Worm (Caenorhabditis elegans) whole organism, early embryonic: Measurements from ENCODE around the gene trpp-12.

Experiments used
- B0310.2 ChIP-seq: sonication (generic microtip); optimal IDR thresholded peaks from 2 replicates; lab custom pipeline; 2016; ENCODE audit warnings: mild to moderate bottlenecking, missing genetic modification characterization, missing compliant biosample characterization
- F13C5.2 ChIP-seq: sonication (generic microtip); optimal IDR thresholded peaks from 2 replicates; lab custom pipeline; 2017; ENCODE audit warnings: mild to moderate bottlenecking, missing genetic modification characterization, inconsistent platforms, missing compliant biosample characterization
- aly-1 ChIP-seq: sonication (generic microtip); optimal IDR thresholded peaks from 2 replicates; lab custom pipeline; 2016; ENCODE audit warnings: missing genetic modification characterization, missing compliant biosample characterization
- ama-1 ChIP-seq: fragments of 150-350 bp; optimal IDR thresholded peaks from 2 replicates; lab custom pipeline; 2014
- ceh-13 ChIP-seq: fragments of 200-800 bp; sonication (Bioruptor generic); optimal IDR thresholded peaks from 2 replicates; lab custom pipeline; 2018; ENCODE audit warnings: mild to moderate bottlenecking, missing genetic modification characterization, missing compliant biosample characterization
- ceh-36 ChIP-seq: sonication (generic microtip); optimal IDR thresholded peaks from 2 replicates; lab custom pipeline; 2016; ENCODE audit warnings: missing genetic modification characterization, inconsistent platforms, missing compliant biosample characterization
- ets-7 ChIP-seq: sonication (generic microtip); optimal IDR thresholded peaks from 2 replicates; lab custom pipeline; 2016; ENCODE audit warnings: missing genotype, missing genetic modification characterization, missing compliant biosample characterization
- flt-1 ChIP-seq: fragments of 200-800 bp; sonication (Bioruptor generic); IDR thresholded peaks from 2 replicates; pipeline ENCODE4 v1.3.6; 2022; ENCODE audit warnings: missing genetic modification characterization, missing compliant biosample characterization
- hmbx-1 ChIP-seq: sonication (generic microtip); optimal IDR thresholded peaks from 2 replicates; lab custom pipeline; 2016; ENCODE audit warnings: mild to moderate bottlenecking, missing genetic modification characterization, missing compliant biosample characterization
- hnd-1 ChIP-seq: sonication (generic microtip); optimal IDR thresholded peaks from 2 replicates; lab custom pipeline; 2016; ENCODE audit warnings: missing genetic modification characterization, missing compliant biosample characterization
- pes-1 ChIP-seq: fragments of 200-800 bp; sonication (Bioruptor generic); IDR thresholded peaks from 2 replicates; pipeline ENCODE4 v1.3.6; 2022; ENCODE audit warnings: missing genetic modification reagents, missing genetic modification characterization, missing compliant biosample characterization
- sea-1 ChIP-seq: fragments of 200-800 bp; sonication (Bioruptor generic); conservative IDR thresholded peaks from 2 replicates; pipeline ENCODE4 v1.3.6; 2022; ENCODE audit warnings: missing genetic modification characterization, missing compliant biosample characterization
- tbx-11 ChIP-seq: fragments of 200-800 bp; sonication (Bioruptor generic); IDR thresholded peaks from 2 replicates; pipeline ENCODE4 v1.3.6; 2022; ENCODE audit warnings: missing genetic modification characterization, missing compliant biosample characterization
- tra-4 ChIP-seq: sonication (generic microtip); optimal IDR thresholded peaks from 2 replicates; lab custom pipeline; 2017; ENCODE audit warnings: missing genetic modification characterization, missing compliant biosample characterization

ce11 chrX:2369073-2369472 lies 40.4 kb upstream of the trpp-12 start:
- no peak for TF ChIP-seq B0310.2 (tag; lab: Kevin White, UChicago)
- TF ChIP-seq aly-1 (tag; lab: Kevin White, UChicago): no peak
- no peak for TF ChIP-seq hmbx-1 (tag; lab: Kevin White, UChicago)
- no peak for TF ChIP-seq hnd-1 (tag; lab: Kevin White, UChicago)
- no peak for TF ChIP-seq ets-7 (tag; lab: Kevin White, UChicago)
- TF ChIP-seq tra-4 (tag; lab: Kevin White, UChicago): no peak
- no peak for TF ChIP-seq ama-1 (lab: Kevin White, UChicago)
- no peak for TF ChIP-seq sea-1
- TF ChIP-seq pes-1 (GFP tag; lab: Robert Waterston, UW): no peak
- TF ChIP-seq F13C5.2 (tag; lab: Kevin White, UChicago): no peak
- TF ChIP-seq ceh-13 (GFP tag; lab: Kevin White, UChicago): no peak
- no peak for TF ChIP-seq ceh-36 (tag; lab: Kevin White, UChicago)
- TF ChIP-seq flt-1 (GFP tag; lab: Robert Waterston, UW): no peak
- no peak for TF ChIP-seq tbx-11 (GFP tag; lab: Robert Waterston, UW)
